Fruit fly (Drosophila melanogaster): ENCODE results near the gene ALiX.

- TF ChIP-seq Blimp-1 (GFP tag; optimal IDR thresholded peaks at IDR 0.05) = no peak
- no peak for TF ChIP-seq CG9139 (GFP tag; optimal IDR thresholded peaks at IDR 0.05)
- TF ChIP-seq CG6163 (GFP tag; IDR thresholded peaks at IDR 0.05) = no peak
- no peak for TF ChIP-seq net (GFP tag; optimal IDR thresholded peaks at IDR 0.05)
- no peak for TF ChIP-seq ss (GFP tag; optimal IDR thresholded peaks at IDR 0.05)
- no peak for TF ChIP-seq CG4318 (GFP tag; optimal IDR thresholded peaks at IDR 0.05)
- no peak for TF ChIP-seq Eip78C (GFP tag)
- TF ChIP-seq CG3032 (tag; optimal IDR thresholded peaks at IDR 0.05) = no peak
- no peak for TF ChIP-seq CG6808 (GFP tag; optimal IDR thresholded peaks at IDR 0.05)
Measured at dm6 chr3R:27660127-27660579, 39.8 kb downstream of the ALiX start, which contains the start of gene Mlc1.

Measured in whole organism, prepupa.